Worm (Caenorhabditis elegans) whole organism, L2 larva: ENCODE measurements around the gene T23F4.2.

ENCODE experiments used
- ama-1 ChIP-seq: fragments of 150-350 bp; optimal IDR thresholded peaks from 2 replicates; lab custom pipeline; 2018; ENCODE audit warnings: inconsistent platforms
- dmd-4 ChIP-seq: sonication (generic microtip); optimal IDR thresholded peaks from 2 replicates; lab custom pipeline; 2017; ENCODE audit warnings: missing biosample characterization, missing genetic modification characterization
- elt-3 ChIP-seq: sonication (generic microtip); optimal IDR thresholded peaks from 2 replicates; lab custom pipeline; 2017; ENCODE audit warnings: missing biosample characterization, missing genetic modification characterization
- lin-13 ChIP-seq: fragments of 150-350 bp; optimal IDR thresholded peaks from 2 replicates; lab custom pipeline; 2014; ENCODE audit warnings: missing biosample characterization, missing genetic modification reagents, missing genetic modification characterization
- lsy-2 ChIP-seq, 2 experiments: fragments of 150-350 bp in 1 of 2; sonication (generic microtip) in 1 of 2; optimal IDR thresholded peaks; 2 replicates each; lab custom pipeline; 2014 to 2017; ENCODE audit warnings: missing biosample characterization in 2 of 2, missing genetic modification characterization in 2 of 2
- nhr-12 ChIP-seq: fragments of 150-350 bp; optimal IDR thresholded peaks from 2 replicates; lab custom pipeline; 2014; ENCODE audit warnings: missing biosample characterization, missing genetic modification characterization
- skn-1 ChIP-seq: sonication (generic microtip); optimal IDR thresholded peaks from 2 replicates; lab custom pipeline; 2017; ENCODE audit warnings: missing biosample characterization, missing genetic modification characterization
- unc-62 ChIP-seq: fragments of 150-350 bp; optimal IDR thresholded peaks from 2 replicates; lab custom pipeline; 2014; ENCODE audit warnings: missing biosample characterization, missing genetic modification reagents, missing genetic modification characterization
- zag-1 ChIP-seq: fragments of 150-350 bp; optimal IDR thresholded peaks from 2 replicates; lab custom pipeline; 2014; ENCODE audit warnings: missing biosample characterization, missing genetic modification characterization
- ztf-11 ChIP-seq: sonication (generic microtip); optimal IDR thresholded peaks from 2 replicates; lab custom pipeline; 2017; ENCODE audit warnings: missing biosample characterization, missing genetic modification characterization
- ztf-4 ChIP-seq: fragments of 150-350 bp; optimal IDR thresholded peaks from 2 replicates; lab custom pipeline; 2014; ENCODE audit warnings: missing biosample characterization, missing genetic modification characterization

DNA sequence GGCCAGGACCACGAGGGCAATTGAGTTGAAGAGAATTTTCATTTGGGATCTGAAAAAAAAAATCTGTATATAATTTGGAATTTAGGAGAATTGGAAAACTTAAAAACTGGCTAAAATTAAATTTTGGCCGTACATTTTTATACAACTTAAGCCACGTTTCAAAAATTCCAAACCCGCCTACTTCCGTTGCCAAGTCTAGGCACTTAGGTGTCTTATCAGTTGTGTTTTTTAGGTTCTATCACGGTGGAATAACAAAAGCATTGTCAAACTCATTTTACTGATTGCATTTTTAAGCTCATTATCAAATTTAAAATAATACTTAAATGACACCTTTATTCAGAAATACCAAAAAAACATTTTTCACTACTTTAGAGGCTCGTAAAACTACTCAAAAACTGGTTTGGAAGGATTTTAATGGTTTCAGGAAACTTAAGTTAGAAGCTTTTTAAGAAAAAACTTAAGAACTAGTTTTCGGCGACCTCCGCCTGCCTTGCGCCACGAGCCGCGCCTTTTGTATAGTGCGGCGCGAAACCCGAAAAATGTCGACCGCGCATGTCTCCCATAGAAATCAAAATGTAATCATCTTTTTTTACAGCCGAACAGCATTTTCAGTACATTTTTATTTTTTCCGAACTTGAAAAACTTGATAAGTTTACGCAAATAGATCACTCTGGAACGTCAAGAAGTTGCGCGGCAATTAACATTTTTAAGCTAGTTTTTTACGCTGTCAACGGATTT, 45.2 kb upstream of the T23F4.2 start, which contains the start of gene lips-13:
- TF ChIP-seq ztf-4 (tag; lab: Kevin White, UChicago) (no peak), dmd-4 (tag; lab: Kevin White, UChicago) (no peak), lsy-2 (tag; optimal IDR thresholded peaks at IDR 0.05; lab: Kevin White, UChicago) (no peak), elt-3 (tag; lab: Kevin White, UChicago) (no peak), lin-13 (GFP tag; lab: Kevin White, UChicago) (no peak), ama-1 (lab: Kevin White, UChicago) (no peak), nhr-12 (no peak), zag-1 (tag; lab: Kevin White, UChicago) (no peak), ztf-11 (tag; lab: Kevin White, UChicago) (no peak), unc-62 (no peak), skn-1 (tag; lab: Kevin White, UChicago) (no peak)
